Worm (Caenorhabditis elegans) whole organism, L1 larva: ENCODE results near the gene ceh-91.
A peak's percentile ranks its signal among the peaks of the same experiment; 100 is the strongest.

Experiments
- C04F5.9 ChIP-seq: sonication (generic microtip); optimal IDR thresholded peaks from 2 replicates; lab custom pipeline; 2016; ENCODE audit warnings: missing genetic modification characterization, missing compliant biosample characterization
- C16A3.4 ChIP-seq: fragments of 150-350 bp; optimal IDR thresholded peaks from 2 replicates; lab custom pipeline; 2014; ENCODE audit warnings: missing biosample characterization, missing genetic modification characterization
- F16B12.6 ChIP-seq: fragments of 150-350 bp; optimal IDR thresholded peaks from 2 replicates; lab custom pipeline; 2014; ENCODE audit warnings: missing biosample characterization, missing genetic modification characterization
- Y116A8C.19 ChIP-seq: sonication (generic microtip); optimal IDR thresholded peaks from 2 replicates; lab custom pipeline; 2016; ENCODE audit warnings: missing compliant biosample characterization, missing genetic modification characterization, borderline replicate concordance
- aha-1 ChIP-seq: fragments of 150-350 bp; optimal IDR thresholded peaks from 2 replicates; lab custom pipeline; 2014; ENCODE audit warnings: missing biosample characterization, missing genetic modification characterization
- aly-2 ChIP-seq: fragments of 150-350 bp; optimal IDR thresholded peaks from 2 replicates; lab custom pipeline; 2014; ENCODE audit warnings: missing biosample characterization, missing genetic modification characterization
- blmp-1 ChIP-seq: fragments of 150-350 bp; optimal IDR thresholded peaks from 2 replicates; lab custom pipeline; 2014; ENCODE audit warnings: missing biosample characterization, missing genetic modification characterization
- ceh-63 ChIP-seq: fragments of 200-800 bp; sonication (Bioruptor generic); optimal IDR thresholded peaks from 2 replicates; lab custom pipeline; 2018; ENCODE audit warnings: mild to moderate bottlenecking, missing genetic modification characterization, missing compliant biosample characterization
- ceh-82 ChIP-seq, 3 experiments: fragments of 150-350 bp in 1 of 3; sonication (generic microtip) in 2 of 3; optimal IDR thresholded peaks; 2 replicates each; lab custom pipeline; 2014 to 2017; ENCODE audit warnings: missing biosample characterization in 3 of 3, missing genetic modification characterization in 3 of 3
- dsc-1 ChIP-seq: sonication (generic microtip); optimal IDR thresholded peaks from 2 replicates; lab custom pipeline; 2016; ENCODE audit warnings: mild to moderate bottlenecking, missing genetic modification characterization, missing compliant biosample characterization
- efl-3 ChIP-seq: fragments of 200-800 bp; sonication (Bioruptor generic); optimal IDR thresholded peaks from 2 replicates; lab custom pipeline; 2018; ENCODE audit warnings: mild to moderate bottlenecking, missing genetic modification characterization, missing compliant biosample characterization
- egl-13 ChIP-seq: sonication (generic microtip); optimal IDR thresholded peaks from 2 replicates; lab custom pipeline; 2016; ENCODE audit warnings: missing genotype, missing genetic modification reagents, missing genetic modification characterization, missing compliant biosample characterization
- egl-27 ChIP-seq, 2 experiments: fragments of 150-350 bp in 1 of 2; sonication (generic microtip); optimal IDR thresholded peaks; 3 replicates each; lab custom pipeline; 2017 to 2018; ENCODE audit warnings: missing biosample characterization in 2 of 2, missing genetic modification characterization in 2 of 2, missing genetic modification reagents in 2 of 2
- elt-2 ChIP-seq: sonication (generic microtip); optimal IDR thresholded peaks from 2 replicates; lab custom pipeline; 2016; ENCODE audit warnings: missing genetic modification characterization, mild to moderate bottlenecking, inconsistent platforms, missing compliant biosample characterization, missing genetic modification reagents
- elt-3 ChIP-seq, 6 experiments: fragments of 150-350 bp in 1 of 6; sonication (generic microtip); optimal IDR thresholded peaks; 2 replicates each; lab custom pipeline; 2017 to 2018; ENCODE audit warnings: missing biosample characterization in 6 of 6, missing genetic modification characterization in 6 of 6, inconsistent platforms in 1 of 6
- fkh-4 ChIP-seq: sonication (generic microtip); optimal IDR thresholded peaks from 2 replicates; lab custom pipeline; 2016; ENCODE audit warnings: missing compliant biosample characterization, missing genetic modification characterization, borderline replicate concordance
- fos-1 ChIP-seq: fragments of 150-350 bp; optimal IDR thresholded peaks from 2 replicates; lab custom pipeline; 2014; ENCODE audit warnings: missing biosample characterization, missing genetic modification characterization
- grh-1 ChIP-seq: fragments of 200-800 bp; sonication (Bioruptor generic); IDR thresholded peaks from 2 replicates; pipeline ENCODE4 v1.3.6; 2022; ENCODE audit warnings: missing genetic modification reagents, missing genetic modification characterization, missing compliant biosample characterization
- hpl-2 ChIP-seq: fragments of 150-350 bp; optimal IDR thresholded peaks from 2 replicates; lab custom pipeline; 2014; ENCODE audit warnings: missing biosample characterization, missing genetic modification reagents, missing genetic modification characterization
- lin-35 ChIP-seq, 2 experiments: fragments of 150-350 bp; optimal IDR thresholded peaks; 2 replicates each; lab custom pipeline; 2014; ENCODE audit warnings: missing biosample characterization in 2 of 2, missing genetic modification characterization in 2 of 2, missing genetic modification reagents in 2 of 2
- lin-39 ChIP-seq: fragments of 150-350 bp; optimal IDR thresholded peaks from 2 replicates; lab custom pipeline; 2014; ENCODE audit warnings: missing biosample characterization, missing genetic modification reagents, missing genetic modification characterization
- lsy-2 ChIP-seq, 2 experiments: fragments of 150-350 bp; optimal IDR thresholded peaks; 2 replicates each; lab custom pipeline; 2014; ENCODE audit warnings: missing biosample characterization in 2 of 2, missing genetic modification characterization in 2 of 2
- mdl-1 ChIP-seq, 2 experiments: fragments of 150-350 bp; optimal IDR thresholded peaks; 2 replicates each; lab custom pipeline; 2014 to 2017; ENCODE audit warnings: missing biosample characterization in 2 of 2, missing genetic modification characterization in 2 of 2, inconsistent platforms in 1 of 2
- mef-2 ChIP-seq: fragments of 150-350 bp; optimal IDR thresholded peaks from 2 replicates; lab custom pipeline; 2014; ENCODE audit warnings: missing biosample characterization, missing genetic modification characterization
- mep-1 ChIP-seq: fragments of 150-350 bp; optimal IDR thresholded peaks from 2 replicates; lab custom pipeline; 2014; ENCODE audit warnings: missing biosample characterization, missing genetic modification characterization
- nhr-12 ChIP-seq: sonication (generic microtip); optimal IDR thresholded peaks from 2 replicates; lab custom pipeline; 2017; ENCODE audit warnings: missing biosample characterization, missing genetic modification characterization
- nhr-19 ChIP-seq: fragments of 200-800 bp; sonication (Bioruptor generic); conservative IDR thresholded peaks from 2 replicates; pipeline ENCODE4 v1.3.6; 2022; ENCODE audit warnings: missing genetic modification characterization, missing compliant biosample characterization
- nhr-237 ChIP-seq: fragments of 150-350 bp; optimal IDR thresholded peaks from 2 replicates; lab custom pipeline; 2014; ENCODE audit warnings: missing biosample characterization, missing genetic modification characterization
- nhr-28 ChIP-seq: fragments of 150-350 bp; optimal IDR thresholded peaks from 2 replicates; lab custom pipeline; 2014; ENCODE audit warnings: missing biosample characterization, missing genetic modification characterization
- nhr-71 ChIP-seq: sonication (generic microtip); optimal IDR thresholded peaks from 2 replicates; lab custom pipeline; 2016; ENCODE audit warnings: mild to moderate bottlenecking, missing genetic modification characterization, moderate library complexity, missing compliant biosample characterization
- nhr-77 ChIP-seq: fragments of 150-350 bp; optimal IDR thresholded peaks from 2 replicates; lab custom pipeline; 2014; ENCODE audit warnings: missing biosample characterization, missing genetic modification characterization
- nhr-85 ChIP-seq: sonication (generic microtip); peaks from one replicate; lab custom pipeline; 2016; ENCODE audit warnings: missing genetic modification characterization, inconsistent platforms, missing compliant biosample characterization
- nhr-90 ChIP-seq: sonication (generic microtip); optimal IDR thresholded peaks from 2 replicates; lab custom pipeline; 2016; ENCODE audit warnings: mild to moderate bottlenecking, missing genetic modification characterization, missing compliant biosample characterization; ENCODE audit not compliant: poor library complexity
- pax-3 ChIP-seq: fragments of 200-800 bp; sonication (Bioruptor generic); optimal IDR thresholded peaks from 2 replicates; lab custom pipeline; 2018; ENCODE audit warnings: mild to moderate bottlenecking, missing genetic modification characterization, moderate library complexity, missing compliant biosample characterization
- pqm-1 ChIP-seq: sonication (generic microtip); optimal IDR thresholded peaks from 3 replicates; lab custom pipeline; 2017; ENCODE audit warnings: missing biosample characterization, missing genetic modification characterization
- rnt-1 ChIP-seq: sonication (generic microtip); optimal IDR thresholded peaks from 2 replicates; lab custom pipeline; 2016; ENCODE audit warnings: mild to moderate bottlenecking, missing genetic modification characterization, moderate library complexity, missing compliant biosample characterization
- skn-1 ChIP-seq: fragments of 150-350 bp; optimal IDR thresholded peaks from 2 replicates; lab custom pipeline; 2014; ENCODE audit warnings: missing biosample characterization, missing genetic modification characterization
- sox-4 ChIP-seq: sonication (generic microtip); optimal IDR thresholded peaks from 2 replicates; lab custom pipeline; 2016; ENCODE audit warnings: missing genetic modification characterization, missing compliant biosample characterization
- sptf-1 ChIP-seq: fragments of 150-350 bp; optimal IDR thresholded peaks from 2 replicates; lab custom pipeline; 2014; ENCODE audit warnings: missing biosample characterization, missing genetic modification characterization
- sup-37 ChIP-seq: fragments of 200-800 bp; sonication (Bioruptor generic); optimal IDR thresholded peaks from 2 replicates; lab custom pipeline; 2018; ENCODE audit warnings: mild to moderate bottlenecking, missing genetic modification characterization, missing compliant biosample characterization
- swsn-7 ChIP-seq: sonication (generic microtip); optimal IDR thresholded peaks from 2 replicates; lab custom pipeline; 2016; ENCODE audit warnings: missing genetic modification characterization, missing compliant biosample characterization
- unc-130 ChIP-seq: fragments of 150-350 bp; optimal IDR thresholded peaks from 2 replicates; lab custom pipeline; 2017; ENCODE audit warnings: missing biosample characterization, missing genetic modification characterization, inconsistent platforms
- xbp-1 ChIP-seq: sonication (generic microtip); optimal IDR thresholded peaks from 2 replicates; lab custom pipeline; 2016; ENCODE audit warnings: missing genetic modification characterization, missing compliant biosample characterization
- zip-4 ChIP-seq: fragments of 200-800 bp; sonication (Bioruptor generic); optimal IDR thresholded peaks from 2 replicates; lab custom pipeline; 2018; ENCODE audit warnings: mild to moderate bottlenecking, missing genetic modification characterization, moderate library complexity, missing compliant biosample characterization
- ztf-4 ChIP-seq: fragments of 150-350 bp; optimal IDR thresholded peaks from 2 replicates; lab custom pipeline; 2014; ENCODE audit warnings: missing biosample characterization, missing genetic modification characterization

The ceh-91 gene

DNA sequence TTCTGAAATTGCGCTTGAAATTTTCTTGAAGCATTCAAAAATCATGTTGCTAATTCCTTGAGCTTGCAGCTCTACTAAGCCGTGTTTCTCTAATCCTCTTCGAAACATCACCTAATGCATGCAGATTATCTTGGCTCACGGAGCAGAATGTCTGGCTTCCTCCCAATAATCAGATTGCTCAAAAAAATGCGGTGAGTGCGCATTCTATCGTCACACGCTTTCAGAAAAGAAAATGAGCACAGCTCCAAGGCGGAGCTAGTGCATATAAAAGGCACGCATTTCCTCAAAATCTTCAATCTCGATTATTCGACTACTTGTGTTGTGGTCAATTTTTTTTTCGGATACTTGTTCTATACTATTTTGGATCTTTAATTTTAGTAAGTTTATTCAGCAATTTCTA is 24.8 kb downstream of the ceh-91 start (continued):
- TF ChIP-seq sup-37 (GFP tag; lab: Kevin White, UChicago), result no peak
- TF ChIP-seq Y116A8C.19 (tag; lab: Kevin White, UChicago), result no peak
- peak; percentile 19 for TF ChIP-seq fos-1 (tag; lab: Kevin White, UChicago)
- peak; percentile 21 for TF ChIP-seq skn-1
- peak; percentile 36 to 57 for TF ChIP-seq lsy-2 (tag; optimal IDR thresholded peaks at IDR 0.05; lab: Kevin White, UChicago)
- no peak for TF ChIP-seq egl-27 (tag; optimal IDR thresholded peaks at IDR 0.05; lab: Kevin White, UChicago)
- no peak for TF ChIP-seq mef-2 (tag; lab: Kevin White, UChicago)
- TF ChIP-seq grh-1 (GFP tag; lab: Robert Waterston, UW), result no peak
- peak in 1 of 2 experiments; percentile 54 for TF ChIP-seq lin-35 (GFP tag; optimal IDR thresholded peaks at IDR 0.05; lab: Kevin White, UChicago)
- TF ChIP-seq nhr-77 (tag; lab: Kevin White, UChicago), result no peak
- TF ChIP-seq blmp-1 (tag; lab: Kevin White, UChicago), result no peak
- TF ChIP-seq unc-130 (tag; lab: Kevin White, UChicago), result no peak
- no peak for TF ChIP-seq nhr-12 (tag; lab: Kevin White, UChicago)
- TF ChIP-seq rnt-1 (tag; lab: Kevin White, UChicago), result no peak
- no peak for TF ChIP-seq hpl-2 (GFP tag; lab: Kevin White, UChicago)
- no peak for TF ChIP-seq lin-39 (tag; lab: Kevin White, UChicago)
- no peak for TF ChIP-seq zip-4
- peak; percentile 72 for TF ChIP-seq sox-4
- peak; percentile 78 for TF ChIP-seq nhr-71 (tag; lab: Kevin White, UChicago)
- TF ChIP-seq nhr-19 (GFP tag; lab: Robert Waterston, UW), result peak; percentile 20; the same call in 1 of the 2 replicates
- no peak for TF ChIP-seq elt-2
- peak; percentile 81 for TF ChIP-seq egl-13 (tag; lab: Kevin White, UChicago)
- no peak for TF ChIP-seq efl-3 (GFP tag; lab: Kevin White, UChicago)
- TF ChIP-seq swsn-7 (tag; lab: Kevin White, UChicago), result peak; percentile 53
- TF ChIP-seq C16A3.4 (tag; lab: Kevin White, UChicago), result no peak
- TF ChIP-seq dsc-1, result peak; percentile 84
- TF ChIP-seq C04F5.9 (tag; lab: Kevin White, UChicago), result no peak
- no peak for TF ChIP-seq mdl-1 (tag; optimal IDR thresholded peaks at IDR 0.05; lab: Kevin White, UChicago)
- TF ChIP-seq ztf-4 (tag; lab: Kevin White, UChicago), result no peak
- TF ChIP-seq ceh-63, result no peak
- no peak for TF ChIP-seq nhr-85 (tag; lab: Kevin White, UChicago)
- no peak for TF ChIP-seq aly-2 (tag; lab: Kevin White, UChicago)
- TF ChIP-seq F16B12.6 (tag; lab: Kevin White, UChicago), result no peak
- no peak for TF ChIP-seq nhr-237
- no peak for TF ChIP-seq fkh-4 (tag; lab: Kevin White, UChicago)
- TF ChIP-seq nhr-90, result no peak
- no peak for TF ChIP-seq aha-1 (tag; lab: Kevin White, UChicago)
- no peak for TF ChIP-seq pqm-1
- no peak for TF ChIP-seq nhr-28
- peak; percentile 36 for TF ChIP-seq mep-1
- peak; percentile 6 for TF ChIP-seq xbp-1 (tag; lab: Kevin White, UChicago)
- TF ChIP-seq ceh-82 (tag; optimal IDR thresholded peaks at IDR 0.05; lab: Kevin White, UChicago), result peak; percentile 20 to 30 (median 25)
- TF ChIP-seq pax-3 (tag; lab: Kevin White, UChicago), result peak; percentile 66
- TF ChIP-seq elt-3 (tag; optimal IDR thresholded peaks at IDR 0.05; lab: Kevin White, UChicago), result no peak
- TF ChIP-seq sptf-1 (tag; lab: Kevin White, UChicago), result no peak
